Worm (Caenorhabditis elegans) whole organism, L3 larva: ENCODE results near the gene C02F12.5.

ENCODE experiments used
- R02D3.7 ChIP-seq: fragments of 150-350 bp; optimal IDR thresholded peaks from 2 replicates; lab custom pipeline; 2014; ENCODE audit warnings: missing biosample characterization, missing genetic modification characterization
- ZK546.5 ChIP-seq: sonication (generic microtip); optimal IDR thresholded peaks from 2 replicates; lab custom pipeline; 2017; ENCODE audit warnings: missing biosample characterization, missing genetic modification characterization
- aly-2 ChIP-seq: fragments of 150-350 bp; optimal IDR thresholded peaks from 2 replicates; lab custom pipeline; 2014; ENCODE audit warnings: missing biosample characterization, missing genetic modification characterization
- ama-1 ChIP-seq: fragments of 150-350 bp; optimal IDR thresholded peaks from 2 replicates; lab custom pipeline; 2018
- ceh-16 ChIP-seq: sonication (generic microtip); optimal IDR thresholded peaks from 2 replicates; lab custom pipeline; 2017; ENCODE audit warnings: missing biosample characterization, missing genetic modification characterization
- ceh-28 ChIP-seq: fragments of 150-350 bp; optimal IDR thresholded peaks from 2 replicates; lab custom pipeline; 2014; ENCODE audit warnings: missing biosample characterization, missing genetic modification reagents, missing genetic modification characterization
- ceh-82 ChIP-seq: fragments of 150-350 bp; optimal IDR thresholded peaks from 2 replicates; lab custom pipeline; 2014; ENCODE audit warnings: missing biosample characterization, missing genetic modification characterization
- ceh-9 ChIP-seq: sonication (generic microtip); optimal IDR thresholded peaks from 2 replicates; lab custom pipeline; 2018; ENCODE audit warnings: missing biosample characterization, missing genetic modification characterization
- daf-12 ChIP-seq: fragments of 150-350 bp; optimal IDR thresholded peaks from 2 replicates; lab custom pipeline; 2014; ENCODE audit warnings: missing biosample characterization, missing genetic modification reagents, missing genetic modification characterization
- egl-27 ChIP-seq: sonication (generic microtip); optimal IDR thresholded peaks from 4 replicates; lab custom pipeline; 2017; ENCODE audit warnings: missing biosample characterization, missing genetic modification reagents, missing genetic modification characterization
- egl-5 ChIP-seq: fragments of 150-350 bp; optimal IDR thresholded peaks from 2 replicates; lab custom pipeline; 2017; ENCODE audit warnings: missing biosample characterization, missing genetic modification reagents, missing genetic modification characterization, inconsistent platforms
- elt-2 ChIP-seq: sonication (generic microtip); optimal IDR thresholded peaks from 2 replicates; lab custom pipeline; 2016; ENCODE audit warnings: missing genetic modification reagents, mild to moderate bottlenecking, missing genetic modification characterization, missing compliant biosample characterization
- eor-1 ChIP-seq, 2 experiments: fragments of 150-350 bp; optimal IDR thresholded peaks; 2 replicates each; lab custom pipeline; 2014 to 2018; ENCODE audit warnings: missing biosample characterization in 2 of 2, missing genetic modification characterization in 2 of 2
- fkh-10 ChIP-seq: sonication (generic microtip); optimal IDR thresholded peaks from 2 replicates; lab custom pipeline; 2017; ENCODE audit warnings: missing biosample characterization, missing genetic modification reagents, missing genetic modification characterization
- fkh-2 ChIP-seq: fragments of 150-350 bp; optimal IDR thresholded peaks from 2 replicates; lab custom pipeline; 2014; ENCODE audit warnings: missing biosample characterization, missing genetic modification reagents, missing genetic modification characterization
- fos-1 ChIP-seq: fragments of 150-350 bp; optimal IDR thresholded peaks from 2 replicates; lab custom pipeline; 2014; ENCODE audit warnings: missing biosample characterization, missing genetic modification characterization
- jun-1 ChIP-seq: fragments of 150-350 bp; optimal IDR thresholded peaks from 2 replicates; lab custom pipeline; 2014; ENCODE audit warnings: missing biosample characterization, missing genetic modification reagents, missing genetic modification characterization
- lin-15B ChIP-seq: fragments of 150-350 bp; optimal IDR thresholded peaks from 2 replicates; lab custom pipeline; 2014; ENCODE audit warnings: missing biosample characterization, missing genetic modification characterization
- lin-39 ChIP-seq: fragments of 150-350 bp; optimal IDR thresholded peaks from 2 replicates; lab custom pipeline; 2018; ENCODE audit warnings: missing biosample characterization, missing genetic modification reagents, missing genetic modification characterization
- lsy-12 ChIP-seq: sonication (generic microtip); optimal IDR thresholded peaks from 2 replicates; lab custom pipeline; 2016; ENCODE audit warnings: mild to moderate bottlenecking, missing genetic modification characterization, missing compliant biosample characterization
- mdl-1 ChIP-seq: fragments of 150-350 bp; optimal IDR thresholded peaks from 2 replicates; lab custom pipeline; 2014; ENCODE audit warnings: missing biosample characterization, missing genetic modification characterization
- nfya-1 ChIP-seq: sonication (generic microtip); optimal IDR thresholded peaks from 2 replicates; lab custom pipeline; 2017; ENCODE audit warnings: missing genetic modification characterization, mild to moderate bottlenecking, missing compliant biosample characterization, antibody characterized with exemption, moderate library complexity; ENCODE audit not compliant: insufficient read depth
- nhr-11 ChIP-seq: fragments of 150-350 bp; optimal IDR thresholded peaks from 2 replicates; lab custom pipeline; 2014; ENCODE audit warnings: missing biosample characterization, missing genetic modification characterization
- nhr-12 ChIP-seq: fragments of 150-350 bp; optimal IDR thresholded peaks from 2 replicates; lab custom pipeline; 2014; ENCODE audit warnings: missing biosample characterization, missing genetic modification characterization
- nhr-237 ChIP-seq: fragments of 150-350 bp; optimal IDR thresholded peaks from 2 replicates; lab custom pipeline; 2014; ENCODE audit warnings: missing biosample characterization, missing genetic modification characterization
- nhr-25 ChIP-seq: sonication (generic microtip); optimal IDR thresholded peaks from 2 replicates; lab custom pipeline; 2017; ENCODE audit warnings: missing biosample characterization, missing genetic modification characterization
- nhr-28 ChIP-seq: fragments of 150-350 bp; optimal IDR thresholded peaks from 2 replicates; lab custom pipeline; 2014; ENCODE audit warnings: missing biosample characterization, missing genetic modification characterization
- nhr-43 ChIP-seq: sonication (generic microtip); optimal IDR thresholded peaks from 2 replicates; lab custom pipeline; 2016; ENCODE audit warnings: mild to moderate bottlenecking, missing genetic modification characterization, missing compliant biosample characterization; ENCODE audit not compliant: poor library complexity, severe bottlenecking
- nhr-67 ChIP-seq: fragments of 150-350 bp; optimal IDR thresholded peaks from 2 replicates; lab custom pipeline; 2014; ENCODE audit warnings: missing biosample characterization, missing genetic modification characterization
- nhr-76 ChIP-seq: fragments of 150-350 bp; sonication (generic microtip); optimal IDR thresholded peaks from 5 replicates; lab custom pipeline; 2014; ENCODE audit warnings: missing biosample characterization, missing genetic modification characterization
- nhr-77 ChIP-seq: fragments of 150-350 bp; optimal IDR thresholded peaks from 2 replicates; lab custom pipeline; 2014; ENCODE audit warnings: missing biosample characterization, missing genetic modification characterization
- pha-4 ChIP-seq: fragments of 150-350 bp; optimal IDR thresholded peaks from 2 replicates; lab custom pipeline; 2014; ENCODE audit warnings: missing biosample characterization, missing genetic modification reagents, missing genetic modification characterization
- pqm-1 ChIP-seq: fragments of 150-350 bp; optimal IDR thresholded peaks from 2 replicates; lab custom pipeline; 2017; ENCODE audit warnings: missing biosample characterization, missing genetic modification characterization, inconsistent platforms
- skn-1 ChIP-seq: fragments of 150-350 bp; optimal IDR thresholded peaks from 2 replicates; lab custom pipeline; 2014; ENCODE audit warnings: missing biosample characterization, missing genetic modification characterization
- snpc-4 ChIP-seq: fragments of 150-350 bp; optimal IDR thresholded peaks from 2 replicates; lab custom pipeline; 2014; ENCODE audit warnings: missing biosample characterization, missing genetic modification characterization
- tbx-2 ChIP-seq: sonication (generic microtip); optimal IDR thresholded peaks from 2 replicates; lab custom pipeline; 2016; ENCODE audit warnings: mild to moderate bottlenecking, missing genetic modification characterization, missing compliant biosample characterization
- unc-39 ChIP-seq: sonication (generic microtip); optimal IDR thresholded peaks from 4 replicates; lab custom pipeline; 2017; ENCODE audit warnings: missing biosample characterization, missing genetic modification characterization
- unc-62 ChIP-seq: fragments of 150-350 bp; sonication (generic microtip); optimal IDR thresholded peaks from 4 replicates; lab custom pipeline; 2014; ENCODE audit warnings: missing biosample characterization, missing genetic modification reagents, missing genetic modification characterization
- zag-1 ChIP-seq: fragments of 150-350 bp; optimal IDR thresholded peaks from 2 replicates; lab custom pipeline; 2014; ENCODE audit warnings: missing biosample characterization, missing genetic modification characterization
- ztf-11 ChIP-seq: fragments of 150-350 bp; optimal IDR thresholded peaks from 2 replicates; lab custom pipeline; 2014; ENCODE audit warnings: missing biosample characterization, missing genetic modification characterization
- ztf-4 ChIP-seq: fragments of 150-350 bp; optimal IDR thresholded peaks from 2 replicates; lab custom pipeline; 2014; ENCODE audit warnings: missing biosample characterization, missing genetic modification characterization

C02F12.5 gene

DNA sequence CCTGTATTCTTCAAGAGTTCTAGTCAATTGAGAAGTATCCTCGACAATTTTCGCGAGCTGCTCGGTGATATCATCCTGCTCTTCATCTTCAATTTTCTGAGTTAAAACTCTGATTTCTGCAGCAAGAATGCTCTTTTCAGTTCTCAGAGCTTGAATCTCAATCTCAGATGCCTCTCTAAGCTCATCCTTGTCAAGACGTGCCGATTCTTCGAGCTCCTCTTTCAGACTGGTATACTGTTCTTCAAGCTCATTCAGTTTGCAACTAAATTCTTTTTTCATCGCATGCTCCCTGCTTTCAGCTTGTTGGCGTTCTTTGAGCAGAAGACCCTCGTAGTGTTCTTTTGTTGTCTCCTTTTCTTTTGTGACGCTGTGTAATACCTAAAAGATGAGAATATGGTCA, 14.5 kb upstream of the C02F12.5 start:
- TF ChIP-seq ztf-11 (no peak), nhr-67 (tag; lab: Kevin White, UChicago) (no peak), nhr-76 (tag; lab: Kevin White, UChicago) (no peak), nhr-237 (tag; lab: Kevin White, UChicago) (no peak), lsy-12 (no peak), elt-2 (tag; lab: Kevin White, UChicago) (no peak), ama-1 (no peak), mdl-1 (no peak), ceh-82 (tag; lab: Kevin White, UChicago) (no peak), snpc-4 (no peak), fos-1 (tag; lab: Kevin White, UChicago) (no peak), nhr-12 (tag; lab: Kevin White, UChicago) (no peak), ceh-16 (tag; lab: Kevin White, UChicago) (no peak), lin-39 (tag; lab: Kevin White, UChicago) (no peak)

DNA sequence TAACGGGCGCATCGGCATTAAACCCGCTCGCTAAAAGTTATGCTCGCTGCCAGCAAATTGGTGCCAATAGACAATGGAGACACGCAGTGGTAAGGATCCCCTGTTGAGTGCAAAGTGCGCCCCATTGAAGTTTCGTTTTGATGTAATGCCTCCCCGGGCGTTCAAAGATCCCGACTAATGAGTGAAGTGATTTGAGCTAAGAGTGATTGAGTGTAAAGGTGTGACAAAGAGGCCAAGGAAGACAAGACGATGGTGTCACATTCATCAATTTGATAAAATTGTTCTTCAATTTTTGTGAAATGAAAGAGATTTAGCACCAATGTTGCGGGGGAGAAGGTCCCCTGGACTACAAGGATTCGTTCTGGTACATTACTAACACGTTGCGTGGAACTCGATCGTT, 11.2 kb upstream of the C02F12.5 start:
- TF ChIP-seq nhr-28 (tag; lab: Kevin White, UChicago) (no peak), ama-1 (no peak), elt-2 (tag; lab: Kevin White, UChicago) (no peak), nhr-12 (tag; lab: Kevin White, UChicago) (no peak), nhr-11 (tag; lab: Kevin White, UChicago) (no peak), ceh-16 (tag; lab: Kevin White, UChicago) (no peak), ztf-4 (tag; lab: Kevin White, UChicago) (no peak), snpc-4 (no peak), jun-1 (tag; lab: Kevin White, UChicago) (no peak), fkh-10 (GFP tag; lab: Kevin White, UChicago) (no peak), eor-1 (tag; optimal IDR thresholded peaks at IDR 0.05; lab: Kevin White, UChicago) (no peak), skn-1 (tag; lab: Kevin White, UChicago) (no peak), fkh-2 (tag; lab: Kevin White, UChicago) (no peak), nhr-43 (tag; lab: Kevin White, UChicago) (no peak), zag-1 (tag; lab: Kevin White, UChicago) (no peak), ZK546.5 (tag; lab: Kevin White, UChicago) (no peak), unc-62 (GFP tag; lab: Kevin White, UChicago) (no peak)
- TF ChIP-seq, all 47 proteins: peak for 0

DNA sequence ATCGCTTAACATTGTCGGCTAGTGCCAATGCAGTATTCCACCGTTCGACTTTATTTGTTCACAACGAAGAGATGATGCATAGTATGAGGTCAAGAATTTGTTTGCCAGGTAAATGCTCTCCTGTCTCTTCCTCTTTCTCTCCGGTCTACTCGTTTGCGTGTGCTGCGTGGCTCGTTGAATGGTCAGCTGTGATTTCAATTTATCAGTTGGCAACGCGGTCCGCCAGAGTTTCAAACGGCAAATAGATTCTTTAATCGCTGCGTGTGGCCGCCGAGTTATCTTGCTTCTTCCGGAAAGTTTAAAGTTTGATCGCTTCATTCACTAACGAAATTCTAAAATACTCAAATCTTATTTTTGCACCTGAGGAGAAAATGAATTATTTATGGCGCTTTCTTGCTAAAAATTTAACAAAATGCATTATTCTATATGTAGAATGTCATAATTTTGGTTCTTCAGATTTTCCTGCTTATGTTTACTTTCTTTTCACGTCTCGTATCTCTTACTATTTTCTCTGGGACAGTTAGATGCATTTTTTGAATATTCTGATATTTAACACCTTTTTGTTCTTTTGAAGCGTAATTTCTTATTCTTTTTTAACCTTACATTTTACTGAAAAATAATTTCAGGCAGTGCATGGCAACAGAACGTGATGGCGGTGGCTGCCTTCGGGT, 8.8 kb upstream of the C02F12.5 start, which contains the start of gene tsp-17:
TSS of gene tsp-17 (plus strand) at position 621 of the 671 bp plus-strand sequence.
- TF ChIP-seq ztf-4 (tag; lab: Kevin White, UChicago) (no peak), nfya-1 (tag; lab: Kevin White, UChicago) (no peak), tbx-2 (no peak), nhr-43 (tag; lab: Kevin White, UChicago) (no peak), ZK546.5 (tag; lab: Kevin White, UChicago) (no peak), R02D3.7 (tag; lab: Kevin White, UChicago) (no peak), pqm-1 (tag; lab: Kevin White, UChicago) (peak; percentile 5)
- TF ChIP-seq, all 47 proteins: peak for 1

DNA sequence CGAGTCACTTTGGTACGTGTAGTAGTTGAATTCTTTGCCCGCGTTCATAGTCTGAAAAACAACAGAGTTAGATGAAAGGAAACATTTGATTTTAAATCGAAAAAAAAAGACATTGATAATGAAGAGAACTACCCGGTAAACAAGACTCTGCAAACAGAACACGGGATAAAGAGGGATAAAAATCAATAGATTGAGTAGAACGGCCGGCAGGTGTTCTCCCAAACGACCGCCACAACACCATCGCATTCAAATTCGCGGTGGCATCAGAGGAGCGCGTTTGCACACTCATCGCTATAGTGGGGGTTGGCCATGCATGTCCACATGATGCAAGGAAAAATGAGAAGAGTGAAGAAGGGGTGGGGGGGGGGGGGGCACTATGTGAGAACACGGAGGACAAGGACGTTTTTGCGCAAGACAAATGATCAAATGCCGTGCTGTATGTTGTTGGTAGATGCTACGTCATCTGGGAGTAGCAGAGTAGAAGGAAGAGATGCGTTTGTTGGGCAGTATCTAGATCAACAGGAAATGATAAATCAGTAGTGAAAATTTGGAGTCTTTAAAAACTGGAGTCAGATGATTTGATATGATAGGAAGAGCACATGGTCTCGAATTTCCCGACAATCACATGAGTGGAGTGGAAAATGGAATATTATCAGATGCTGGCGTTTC, 6.7 kb upstream of the C02F12.5 start, which contains the start of gene tag-52:
TSS of gene tag-52 (minus strand) at position 51 of the 669 bp plus-strand sequence.
- TF ChIP-seq nhr-25 (peak; percentile 8), nhr-43 (tag; lab: Kevin White, UChicago) (peak; percentile 9), pha-4 (tag; lab: Kevin White, UChicago) (peak; percentile 41), nhr-76 (tag; lab: Kevin White, UChicago) (no peak), ZK546.5 (tag; lab: Kevin White, UChicago) (no peak), nhr-12 (tag; lab: Kevin White, UChicago) (no peak), nhr-67 (tag; lab: Kevin White, UChicago) (no peak), ceh-28 (tag; lab: Kevin White, UChicago) (no peak), ztf-11 (no peak), ceh-9 (tag; lab: Kevin White, UChicago) (no peak), lin-15B (tag; lab: Kevin White, UChicago) (peak; percentile 32), egl-27 (no peak), eor-1 (tag; optimal IDR thresholded peaks at IDR 0.05; lab: Kevin White, UChicago) (no peak), ama-1 (no peak), fkh-2 (tag; lab: Kevin White, UChicago) (no peak), nhr-77 (tag; lab: Kevin White, UChicago) (no peak), lin-39 (tag; lab: Kevin White, UChicago) (peak; percentile 53), elt-2 (tag; lab: Kevin White, UChicago) (peak; percentile 86), nhr-11 (tag; lab: Kevin White, UChicago) (no peak), egl-5 (tag; lab: Kevin White, UChicago) (peak; percentile 63), ceh-16 (tag; lab: Kevin White, UChicago) (no peak), unc-62 (GFP tag; lab: Kevin White, UChicago) (no peak), pqm-1 (tag; lab: Kevin White, UChicago) (peak; percentile 67), skn-1 (tag; lab: Kevin White, UChicago) (peak; percentile 46), daf-12 (tag; lab: Kevin White, UChicago) (no peak), nfya-1 (tag; lab: Kevin White, UChicago) (peak; percentile 31), aly-2 (tag; lab: Kevin White, UChicago) (no peak), ceh-82 (tag; lab: Kevin White, UChicago) (no peak), fos-1 (tag; lab: Kevin White, UChicago) (no peak), unc-39 (tag; lab: Kevin White, UChicago) (no peak), fkh-10 (GFP tag; lab: Kevin White, UChicago) (no peak), lsy-12 (peak; percentile 47), ztf-4 (tag; lab: Kevin White, UChicago) (no peak)
